Fruit fly (Drosophila melanogaster) whole organism, embryonic: ENCODE data around the gene CG6927.

ENCODE experiments used
- Atf-2 ChIP-seq: fragments of 200-800 bp; sonication (Bioruptor generic); optimal IDR thresholded peaks from 2 replicates; lab custom pipeline; 2016; ENCODE audit warnings: missing biosample characterization, missing genetic modification characterization
- Bgb ChIP-seq: fragments of 200-800 bp; sonication (Bioruptor generic); IDR thresholded peaks from 2 replicates; pipeline ENCODE4 v1.3.6; 2022; ENCODE audit warnings: missing biosample characterization, missing genetic modification characterization; ENCODE audit not compliant: partially characterized antibody
- CG10431 ChIP-seq: fragments of 200-800 bp; sonication (Bioruptor generic); optimal IDR thresholded peaks from 3 replicates; lab custom pipeline; 2018; ENCODE audit warnings: missing biosample characterization, mild to moderate bottlenecking, missing genetic modification characterization
- CG11504 ChIP-seq: fragments of 200-800 bp; sonication (Bioruptor generic); optimal IDR thresholded peaks from 3 replicates; lab custom pipeline; 2019; ENCODE audit warnings: missing biosample characterization, mild to moderate bottlenecking, missing genetic modification characterization, moderate library complexity
- CG11695 ChIP-seq: fragments of 200-800 bp; sonication (Bioruptor generic); IDR thresholded peaks from 3 replicates; pipeline ENCODE4 v1.3.6; 2022; ENCODE audit warnings: missing biosample characterization, missing genetic modification characterization
- CG12071 ChIP-seq: fragments of 200-800 bp; sonication (Bioruptor generic); optimal IDR thresholded peaks from 3 replicates; lab custom pipeline; 2018; ENCODE audit warnings: missing biosample characterization, mild to moderate bottlenecking, missing genetic modification characterization
- CG12236 ChIP-seq: fragments of 200-800 bp; sonication (Bioruptor generic); optimal IDR thresholded peaks from 2 replicates; lab custom pipeline; 2016; ENCODE audit warnings: missing biosample characterization, missing genetic modification characterization
- CG12942 ChIP-seq: fragments of 200-800 bp; sonication (Bioruptor generic); optimal IDR thresholded peaks from 3 replicates; lab custom pipeline; 2016; ENCODE audit warnings: missing biosample characterization, missing genetic modification characterization
- CG13123 ChIP-seq: fragments of 200-800 bp; sonication (Bioruptor generic); optimal IDR thresholded peaks from 2 replicates; lab custom pipeline; 2016; ENCODE audit warnings: missing biosample characterization, missing genetic modification characterization
- CG13775 ChIP-seq: fragments of 200-800 bp; sonication (Bioruptor generic); optimal IDR thresholded peaks from 3 replicates; lab custom pipeline; 2017; ENCODE audit warnings: missing biosample characterization, mild to moderate bottlenecking, missing genetic modification characterization
- CG14667 ChIP-seq: fragments of 200-800 bp; sonication (Bioruptor generic); IDR thresholded peaks from 2 replicates; pipeline ENCODE4 v1.3.6; 2022; ENCODE audit warnings: missing biosample characterization, missing genetic modification characterization
- CG1529 ChIP-seq: fragments of 200-800 bp; sonication (Bioruptor generic); optimal IDR thresholded peaks from 3 replicates; lab custom pipeline; 2018; ENCODE audit warnings: missing biosample characterization, missing genetic modification characterization
- CG1602 ChIP-seq: fragments of 200-800 bp; sonication (Bioruptor generic); optimal IDR thresholded peaks from 3 replicates; lab custom pipeline; 2016; ENCODE audit warnings: missing biosample characterization, missing genetic modification characterization
- CG1603 ChIP-seq: fragments of 200-800 bp; sonication (Bioruptor generic); optimal IDR thresholded peaks from 2 replicates; lab custom pipeline; 2019; ENCODE audit warnings: missing biosample characterization, mild to moderate bottlenecking, missing genetic modification characterization, moderate library complexity
- CG16813 ChIP-seq: fragments of 200-800 bp; sonication (Bioruptor generic); IDR thresholded peaks from 3 replicates; pipeline ENCODE4 v1.3.6; 2022; ENCODE audit warnings: missing biosample characterization, missing genetic modification characterization; ENCODE audit not compliant: partially characterized antibody
- CG1792 ChIP-seq: fragments of 200-800 bp; sonication (Bioruptor generic); optimal IDR thresholded peaks from 2 replicates; lab custom pipeline; 2016; ENCODE audit warnings: missing biosample characterization, missing genetic modification characterization
- CG18262 ChIP-seq: fragments of 200-800 bp; optimal IDR thresholded peaks from 3 replicates; lab custom pipeline; 2019; ENCODE audit warnings: missing biosample characterization, mild to moderate bottlenecking, missing genetic modification characterization, moderate library complexity
- CG2120 ChIP-seq: fragments of 200-800 bp; sonication (Bioruptor generic); optimal IDR thresholded peaks from 3 replicates; lab custom pipeline; 2016; ENCODE audit warnings: missing biosample characterization, missing genetic modification characterization
- CG30020 ChIP-seq: fragments of 200-800 bp; optimal IDR thresholded peaks from 2 replicates; lab custom pipeline; 2019; ENCODE audit warnings: missing biosample characterization, mild to moderate bottlenecking, missing genetic modification characterization, moderate library complexity
- CG3163 ChIP-seq: fragments of 200-800 bp; sonication (Bioruptor generic); optimal IDR thresholded peaks from 3 replicates; lab custom pipeline; 2016; ENCODE audit warnings: missing biosample characterization, missing genetic modification characterization
- CG3838 ChIP-seq: fragments of 200-800 bp; sonication (Bioruptor generic); optimal IDR thresholded peaks from 3 replicates; lab custom pipeline; 2016; ENCODE audit warnings: missing biosample characterization, missing genetic modification characterization
- CG43689 ChIP-seq: fragments of 200-800 bp; sonication (Bioruptor generic); IDR thresholded peaks from 2 replicates; pipeline ENCODE4 v1.3.6; 2022; ENCODE audit warnings: missing biosample characterization, missing genetic modification characterization
- CG4854 ChIP-seq: fragments of 200-800 bp; sonication (Bioruptor generic); optimal IDR thresholded peaks from 2 replicates; lab custom pipeline; 2016; ENCODE audit warnings: missing biosample characterization, missing genetic modification characterization, inconsistent platforms
- CG6791 ChIP-seq: fragments of 200-800 bp; sonication (Bioruptor generic); IDR thresholded peaks from 3 replicates; pipeline ENCODE4 v1.3.6; 2022; ENCODE audit warnings: missing biosample characterization, missing genetic modification characterization; ENCODE audit not compliant: partially characterized antibody
- CG8359 ChIP-seq: fragments of 200-800 bp; sonication (Bioruptor generic); optimal IDR thresholded peaks from 2 replicates; lab custom pipeline; 2017; ENCODE audit warnings: missing biosample characterization, mild to moderate bottlenecking, missing genetic modification characterization, borderline replicate concordance
- CG8478 ChIP-seq: fragments of >200 bp; optimal IDR thresholded peaks from 2 replicates; lab custom pipeline; 2018
- CG9727 ChIP-seq: fragments of 200-800 bp; sonication (Bioruptor generic); optimal IDR thresholded peaks from 3 replicates; lab custom pipeline; 2017; ENCODE audit warnings: missing biosample characterization, mild to moderate bottlenecking, missing genetic modification characterization
- CHES-1-like ChIP-seq: fragments of 200-800 bp; sonication (Bioruptor generic); optimal IDR thresholded peaks from 2 replicates; lab custom pipeline; 2016; ENCODE audit warnings: missing biosample characterization, missing genetic modification characterization
- Dfd ChIP-seq, 2 experiments: fragments of >200 bp; optimal IDR thresholded peaks; 2 replicates each; lab custom pipeline; 2017; ENCODE audit warnings: missing biosample characterization in 2 of 2, missing genetic modification characterization in 2 of 2
- Doc2 ChIP-seq: fragments of 200-800 bp; sonication (Bioruptor generic); IDR thresholded peaks from 2 replicates; pipeline ENCODE4 v1.3.6; 2022; ENCODE audit warnings: missing biosample characterization, missing genetic modification characterization
- E2f2 ChIP-seq: fragments of 200-800 bp; sonication (Bioruptor generic); IDR thresholded peaks from 2 replicates; pipeline ENCODE4 v1.3.6; 2022; ENCODE audit warnings: missing biosample characterization, missing genetic modification characterization
- ERR ChIP-seq: fragments of 200-800 bp; sonication (Bioruptor generic); optimal IDR thresholded peaks from 2 replicates; lab custom pipeline; 2016; ENCODE audit warnings: missing biosample characterization, missing genetic modification characterization
- Gsc ChIP-seq: fragments of 200-800 bp; sonication (Bioruptor generic); IDR thresholded peaks from 2 replicates; pipeline ENCODE4 v1.3.6; 2022; ENCODE audit warnings: missing biosample characterization, missing genetic modification characterization
- Hand ChIP-seq: fragments of 200-800 bp; sonication (Bioruptor generic); optimal IDR thresholded peaks from 2 replicates; lab custom pipeline; 2017; ENCODE audit warnings: mild to moderate bottlenecking, missing biosample characterization, missing genetic modification reagents, missing genetic modification characterization
- HmgD ChIP-seq: fragments of 200-800 bp; sonication (Bioruptor generic); optimal IDR thresholded peaks from 3 replicates; lab custom pipeline; 2016; ENCODE audit warnings: missing biosample characterization, missing genetic modification characterization
- NC2β ChIP-seq: fragments of 200-800 bp; sonication (Bioruptor generic); optimal IDR thresholded peaks from 2 replicates; lab custom pipeline; 2016; ENCODE audit warnings: missing biosample characterization, missing genetic modification characterization
- NFAT ChIP-seq: fragments of 200-800 bp; sonication (Bioruptor generic); IDR thresholded peaks from 2 replicates; pipeline ENCODE4 v1.3.6; 2022; ENCODE audit warnings: missing biosample characterization, missing genetic modification characterization
- Oaz ChIP-seq: fragments of 200-800 bp; sonication (Bioruptor generic); IDR thresholded peaks from 2 replicates; pipeline ENCODE4 v1.3.6; 2022; ENCODE audit warnings: missing biosample characterization, missing genetic modification characterization
- Spps ChIP-seq: fragments of 200-800 bp; sonication (Bioruptor generic); optimal IDR thresholded peaks from 2 replicates; lab custom pipeline; 2018; ENCODE audit warnings: missing biosample characterization, mild to moderate bottlenecking, missing genetic modification characterization
- YL-1 ChIP-seq: fragments of 200-800 bp; sonication (Bioruptor generic); optimal IDR thresholded peaks from 3 replicates; lab custom pipeline; 2017; ENCODE audit warnings: missing biosample characterization, mild to moderate bottlenecking, missing genetic modification characterization
- abd-A ChIP-seq: fragments of 200-800 bp; sonication (Bioruptor generic); optimal IDR thresholded peaks from 3 replicates; lab custom pipeline; 2019; ENCODE audit warnings: missing biosample characterization, mild to moderate bottlenecking, missing genetic modification characterization, moderate library complexity
- corto ChIP-seq: fragments of 200-800 bp; sonication (Bioruptor generic); optimal IDR thresholded peaks from 2 replicates; lab custom pipeline; 2016; ENCODE audit warnings: missing biosample characterization, mild to moderate bottlenecking, missing genetic modification characterization, moderate library complexity
- cwo ChIP-seq: fragments of 200-800 bp; sonication (Bioruptor generic); optimal IDR thresholded peaks from 3 replicates; lab custom pipeline; 2017; ENCODE audit warnings: missing biosample characterization, missing genetic modification characterization, mild to moderate bottlenecking, moderate library complexity, missing genetic modification reagents
- fd102C ChIP-seq: fragments of 200-800 bp; sonication (Bioruptor generic); optimal IDR thresholded peaks from 2 replicates; lab custom pipeline; 2018; ENCODE audit warnings: missing biosample characterization, mild to moderate bottlenecking, missing genetic modification characterization, moderate library complexity
- jigr1 ChIP-seq: fragments of 200-800 bp; sonication (Bioruptor generic); IDR thresholded peaks from 3 replicates; pipeline ENCODE4 v1.3.6; 2022; ENCODE audit warnings: missing biosample characterization, missing genetic modification characterization
- luna ChIP-seq: fragments of 200-800 bp; sonication (Bioruptor generic); optimal IDR thresholded peaks from 2 replicates; lab custom pipeline; 2016; ENCODE audit warnings: missing biosample characterization, missing genetic modification characterization
- row ChIP-seq: fragments of 200-800 bp; sonication (Bioruptor generic); IDR thresholded peaks from 3 replicates; pipeline ENCODE4 v1.3.6; 2022; ENCODE audit warnings: missing biosample characterization, missing genetic modification characterization
- sqz ChIP-seq: fragments of 200-800 bp; sonication (Bioruptor generic); optimal IDR thresholded peaks from 3 replicates; lab custom pipeline; 2018; ENCODE audit warnings: missing biosample characterization, mild to moderate bottlenecking, missing genetic modification characterization
- trem ChIP-seq: fragments of 200-800 bp; optimal IDR thresholded peaks from 3 replicates; lab custom pipeline; 2019; ENCODE audit warnings: missing biosample characterization, mild to moderate bottlenecking, missing genetic modification characterization, moderate library complexity
- zfh1 ChIP-seq: fragments of 200-800 bp; sonication (Bioruptor generic); IDR thresholded peaks from 3 replicates; pipeline ENCODE4 v1.3.6; 2022; ENCODE audit warnings: missing biosample characterization, missing genetic modification characterization
- zfh2 ChIP-seq: fragments of 200-800 bp; sonication (Bioruptor generic); optimal IDR thresholded peaks from 2 replicates; lab custom pipeline; 2016; ENCODE audit warnings: missing biosample characterization, missing genetic modification characterization

The CG6927 gene

dm6 chrX:4918228-4919022 is 11.7 kb downstream of the CG6927 start, which contains the start of the genes CG4041 and Hgsnat (continued):
- no peak for TF ChIP-seq ERR
- TF ChIP-seq CG8359 (GFP tag; lab: Kevin White, UChicago), result no peak
- no peak for TF ChIP-seq CG1602 (GFP tag; lab: Kevin White, UChicago)
- TF ChIP-seq row (GFP tag; lab: Robert Waterston, UW), result peak; percentile 27; the same call in 2 of the 3 replicates
- no peak for TF ChIP-seq CG3838
- TF ChIP-seq fd102C (GFP tag; lab: Kevin White, UChicago), result no peak
- no peak for TF ChIP-seq CG12236
- no peak for TF ChIP-seq jigr1
- TF ChIP-seq CG12071 (GFP tag; lab: Kevin White, UChicago), result no peak
- TF ChIP-seq Gsc (GFP tag; lab: Robert Waterston, UW), result no peak
- no peak for TF ChIP-seq CG14667
- TF ChIP-seq CHES-1-like, result no peak
- no peak for TF ChIP-seq CG11695 (GFP tag; lab: Robert Waterston, UW)
- peak; percentile 11 for TF ChIP-seq zfh2 (GFP tag; lab: Kevin White, UChicago)
- no peak for TF ChIP-seq CG12942 (GFP tag; lab: Kevin White, UChicago)
- no peak for TF ChIP-seq Hand
- peak; percentile 41 for TF ChIP-seq CG2120 (GFP tag; lab: Kevin White, UChicago)
- TF ChIP-seq CG1603 (tag; lab: Kevin White, UChicago), result peak; percentile 44
- peak; percentile 23 for TF ChIP-seq CG9727 (GFP tag; lab: Kevin White, UChicago)
- no peak for TF ChIP-seq CG1792 (GFP tag; lab: Kevin White, UChicago)
- no peak for TF ChIP-seq Oaz (GFP tag; lab: Robert Waterston, UW)
- TF ChIP-seq CG16813 (GFP tag; lab: Robert Waterston, UW), result 0 out of 3 replicates have a peak, but pooled peaks have one; percentile 6
- TF ChIP-seq E2f2, result peak; percentile 5; the same call in 1 of the 2 replicates
- no peak for TF ChIP-seq CG4854 (GFP tag; lab: Kevin White, UChicago)
- TF ChIP-seq zfh1 (GFP tag; lab: Robert Waterston, UW), result no peak
- TF ChIP-seq cwo (GFP tag; lab: Kevin White, UChicago), result no peak
- no peak for TF ChIP-seq Doc2 (GFP tag; lab: Robert Waterston, UW)
- no peak for TF ChIP-seq Atf-2 (GFP tag; lab: Kevin White, UChicago)
- TF ChIP-seq CG3163 (GFP tag; lab: Kevin White, UChicago), result no peak
- TF ChIP-seq CG10431 (GFP tag; lab: Kevin White, UChicago), result no peak
- TF ChIP-seq abd-A (tag; lab: Kevin White, UChicago), result no peak
- TF ChIP-seq CG43689 (GFP tag; lab: Robert Waterston, UW), result no peak
- peak; percentile 74 for TF ChIP-seq sqz (GFP tag; lab: Kevin White, UChicago)
- TF ChIP-seq CG30020 (tag; lab: Kevin White, UChicago), result no peak
- no peak for TF ChIP-seq CG1529
- no peak for TF ChIP-seq Bgb (GFP tag; lab: Robert Waterston, UW)
- no peak for TF ChIP-seq HmgD (GFP tag; lab: Kevin White, UChicago)
- TF ChIP-seq NC2β (GFP tag; lab: Kevin White, UChicago), result no peak
- no peak for TF ChIP-seq corto (GFP tag; lab: Kevin White, UChicago)
- TF ChIP-seq CG8478 (lab: Kevin White, UChicago), result no peak
- TF ChIP-seq CG11504, result peak; percentile 22
- TF ChIP-seq CG13775, result peak; percentile 46
- TF ChIP-seq luna (GFP tag; lab: Kevin White, UChicago), result no peak
- no peak for TF ChIP-seq Spps (tag; lab: Kevin White, UChicago)
- TF ChIP-seq CG13123 (GFP tag; lab: Kevin White, UChicago), result no peak
- no peak for TF ChIP-seq Dfd (GFP tag; optimal IDR thresholded peaks at IDR 0.05; lab: Kevin White, UChicago)
- TF ChIP-seq trem (tag; lab: Kevin White, UChicago), result peak; percentile 45
- no peak for TF ChIP-seq CG6791 (GFP tag; lab: Robert Waterston, UW)
- TF ChIP-seq YL-1 (GFP tag; lab: Kevin White, UChicago), result no peak
- TF ChIP-seq CG18262 (tag; lab: Kevin White, UChicago), result no peak
- TF ChIP-seq NFAT, result no peak
